Worm (Caenorhabditis elegans): ENCODE data around the gene srv-26.
A peak's percentile ranks its signal among the peaks of the same experiment; 100 is the strongest.
"Not testable (repeated sequence)": the region's sequence is repeated elsewhere in the genome, so short reads cannot be mapped to it uniquely, and the experiment has no call there.

Gene srv-26

DNA sequence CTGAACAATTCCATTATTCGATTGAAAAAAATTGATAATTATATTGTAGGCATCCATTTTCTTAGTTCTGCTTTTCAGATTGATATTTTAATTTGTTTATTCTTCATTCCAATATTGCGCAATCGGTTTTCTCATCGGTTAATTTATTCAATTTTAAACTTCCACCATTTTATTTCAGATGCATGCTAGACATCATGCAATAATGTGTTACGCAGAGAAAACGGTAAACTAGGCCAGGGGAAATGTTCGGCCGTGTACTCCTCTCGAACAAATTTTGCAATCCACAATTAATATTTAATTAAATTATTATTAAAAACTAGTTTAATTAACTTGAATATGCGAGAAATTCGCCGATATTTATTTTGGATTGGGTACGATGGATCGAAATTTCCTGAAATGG lies 20.0 kb upstream of the srv-26 start, which contains the start of gene Y73B6BL.29 (continued):
- peak; percentile 97 for TF ChIP-seq dsc-1 (tag; optimal IDR thresholded peaks at IDR 0.05)
- peak; percentile 19 for TF ChIP-seq nhr-237 (tag; optimal IDR thresholded peaks at IDR 0.05)
- peak; percentile 99 for TF ChIP-seq fkh-4 (tag; optimal IDR thresholded peaks at IDR 0.05; ENCODE audit: borderline replicate concordance)
- peak; percentile 99 for TF ChIP-seq nhr-90 (tag; optimal IDR thresholded peaks at IDR 0.05; ENCODE audit: poor library complexity)
- peak; percentile 79 for TF ChIP-seq hlh-4 (tag; optimal IDR thresholded peaks at IDR 0.05)
- peak; percentile 96 for TF ChIP-seq unc-98 (GFP tag; IDR thresholded peaks at IDR 0.05)
- TF ChIP-seq elt-2 (tag; optimal IDR thresholded peaks at IDR 0.05), result peak; percentile 88
- TF ChIP-seq unc-86 (tag; optimal IDR thresholded peaks at IDR 0.05), result peak; percentile 90
- TF ChIP-seq ama-1 (optimal IDR thresholded peaks at IDR 0.05), result peak; percentile 72
- peak; percentile 100 for TF ChIP-seq ceh-90 (tag; optimal IDR thresholded peaks at IDR 0.05)
- peak; percentile 95 for TF ChIP-seq mep-1 (tag; optimal IDR thresholded peaks at IDR 0.05)
- peak; percentile 98 for TF ChIP-seq pax-3 (tag; optimal IDR thresholded peaks at IDR 0.05)
- no peak for TF ChIP-seq pag-3 (tag; optimal IDR thresholded peaks at IDR 0.05; ENCODE audit: borderline replicate concordance, insufficient read depth)
- peak; percentile 85 for TF ChIP-seq ztf-4 (tag; optimal IDR thresholded peaks at IDR 0.05)
- TF ChIP-seq snu-23 (GFP tag; optimal IDR thresholded peaks at IDR 0.05), result peak; percentile 95
- TF ChIP-seq zag-1 (tag; optimal IDR thresholded peaks at IDR 0.05), result no peak
- TF ChIP-seq C34B4.2 (tag; optimal IDR thresholded peaks at IDR 0.05), result peak; percentile 72
- no peak for TF ChIP-seq pqm-1 (tag; optimal IDR thresholded peaks at IDR 0.05)
- peak; percentile 92 for TF ChIP-seq unc-130 (tag; optimal IDR thresholded peaks at IDR 0.05)
- TF ChIP-seq lin-14 (GFP tag; optimal IDR thresholded peaks at IDR 0.05), result peak; percentile 95
- TF ChIP-seq fkh-8 (tag; optimal IDR thresholded peaks at IDR 0.05), result peak; percentile 92
- peak; percentile 85 for TF ChIP-seq zip-4 (GFP tag; optimal IDR thresholded peaks at IDR 0.05)
- TF ChIP-seq efl-1 (optimal IDR thresholded peaks at IDR 0.05), result peak; percentile 83 to 98
- TF ChIP-seq efl-1 (GFP tag; optimal IDR thresholded peaks at IDR 0.05 in 1 of 2), result peak; percentile 98 to 99
- TF ChIP-seq hlh-17 (GFP tag; optimal IDR thresholded peaks at IDR 0.05; ENCODE audit: borderline replicate concordance), result peak; percentile 70
- peak; percentile 78 for TF ChIP-seq lin-15B (tag; optimal IDR thresholded peaks at IDR 0.05)
- no peak for TF ChIP-seq nhr-76 (tag; optimal IDR thresholded peaks at IDR 0.05)
- TF ChIP-seq tlp-1 (tag; optimal IDR thresholded peaks at IDR 0.05), result no peak
- peak; percentile 73 for TF ChIP-seq jun-1 (tag; optimal IDR thresholded peaks at IDR 0.05)
- peak; percentile 51 for TF ChIP-seq fkh-10 (GFP tag; optimal IDR thresholded peaks at IDR 0.05)
- peak; percentile 79 for TF ChIP-seq aly-2 (tag; optimal IDR thresholded peaks at IDR 0.05)
- TF ChIP-seq ceh-63 (GFP tag; optimal IDR thresholded peaks at IDR 0.05), result peak; percentile 75

DNA sequence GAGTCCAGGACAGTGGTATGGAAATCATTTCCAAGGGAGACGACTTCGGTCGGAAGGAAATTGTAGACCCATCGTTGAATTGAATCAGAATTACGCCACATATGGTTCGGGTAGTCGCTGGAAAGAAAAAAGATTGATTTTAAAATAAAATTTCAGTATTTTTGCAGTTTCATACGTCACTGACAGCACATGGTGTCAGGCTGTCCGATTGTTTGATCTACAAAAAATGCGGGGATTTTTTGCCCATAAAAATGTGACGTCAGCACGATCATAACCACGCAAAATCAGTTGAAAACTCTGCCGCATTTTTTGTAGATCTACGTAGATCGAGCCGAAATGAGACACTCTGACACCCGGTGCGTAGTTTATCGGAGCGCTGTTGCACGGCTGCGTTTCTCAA lies 15.7 kb upstream of the srv-26 start, which contains the start of gene Y73B6BL.12:
TSS of gene Y73B6BL.12 (minus strand) at position 101 of the 400 bp plus-strand sequence.
- not testable (repeated sequence) for TF ChIP-seq C34B4.2 (tag; optimal IDR thresholded peaks at IDR 0.05); lin-39 (tag; optimal IDR thresholded peaks at IDR 0.05); efl-1 (optimal IDR thresholded peaks at IDR 0.05); efl-1 (GFP tag; optimal IDR thresholded peaks at IDR 0.05 in 1 of 2)

DNA sequence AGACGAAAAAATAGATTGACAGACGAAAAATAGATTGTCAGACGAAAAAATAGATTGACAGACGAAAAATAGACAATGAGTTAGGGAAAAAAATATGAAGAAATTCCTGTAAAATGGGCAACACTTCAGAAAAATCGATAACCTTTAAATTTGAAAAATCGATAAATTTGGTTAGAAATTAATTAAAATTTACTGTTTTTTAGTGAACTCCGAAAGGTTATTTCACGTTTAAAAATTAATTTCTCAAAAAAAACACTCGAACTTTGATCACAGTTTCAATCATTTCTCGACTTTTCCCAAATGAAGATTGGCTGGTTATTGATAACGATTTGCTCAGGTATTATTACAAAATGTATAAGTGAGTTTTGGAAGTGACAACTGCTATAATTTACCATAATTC lies 5.8 kb upstream of the srv-26 start, which contains the start of gene csp-2:
TSS of gene csp-2 (plus strand) at position 301 of the 400 bp plus-strand sequence.
- TF ChIP-seq tlp-1 (tag; optimal IDR thresholded peaks at IDR 0.05) (no peak), aly-2 (tag; optimal IDR thresholded peaks at IDR 0.05) (no peak), unc-98 (GFP tag; IDR thresholded peaks at IDR 0.05) (no peak), mdl-1 (tag; optimal IDR thresholded peaks at IDR 0.05) (no peak), snpc-4 (tag; optimal IDR thresholded peaks at IDR 0.05) (no peak), nhr-71 (tag; optimal IDR thresholded peaks at IDR 0.05) (no peak), snu-23 (GFP tag; optimal IDR thresholded peaks at IDR 0.05) (no peak), Y116A8C.19 (tag; optimal IDR thresholded peaks at IDR 0.05; ENCODE audit: borderline replicate concordance) (no peak), ceh-88 (GFP tag; IDR thresholded peaks at IDR 0.05) (no peak), fos-1 (tag; optimal IDR thresholded peaks at IDR 0.05) (no peak), jun-1 (tag; optimal IDR thresholded peaks at IDR 0.05) (no peak), efl-1 (optimal IDR thresholded peaks at IDR 0.05) (no peak), efl-1 (GFP tag; optimal IDR thresholded peaks at IDR 0.05 in 1 of 2) (no peak), lir-3 (tag; optimal IDR thresholded peaks at IDR 0.05; ENCODE audit: poor library complexity) (no peak), nhr-11 (tag; optimal IDR thresholded peaks at IDR 0.05) (no peak), isw-1 (GFP tag; IDR thresholded peaks at IDR 0.05) (no peak)
